Fruit fly (Drosophila melanogaster) whole organism, prepupa: ENCODE results near the gene CG31957.

ENCODE experiments used
- CG10631 ChIP-seq: fragments of 200-800 bp; sonication (Bioruptor generic); optimal IDR thresholded peaks from 2 replicates; lab custom pipeline; 2016; ENCODE audit warnings: missing biosample characterization, missing genetic modification characterization
- CG10669 ChIP-seq: fragments of 200-800 bp; sonication (Bioruptor generic); optimal IDR thresholded peaks from 3 replicates; lab custom pipeline; 2018; ENCODE audit warnings: missing biosample characterization, mild to moderate bottlenecking, missing genetic modification characterization, moderate library complexity
- CG11294 ChIP-seq: fragments of 200-800 bp; sonication (Bioruptor generic); IDR thresholded peaks from 2 replicates; pipeline ENCODE4 v1.3.6; 2022; ENCODE audit warnings: missing biosample characterization, missing genetic modification characterization
- CG11902 ChIP-seq: fragments of 200-800 bp; sonication (Bioruptor generic); optimal IDR thresholded peaks from 3 replicates; lab custom pipeline; 2016; ENCODE audit warnings: missing biosample characterization, missing genetic modification characterization
- CG16779 ChIP-seq: fragments of 200-800 bp; sonication (Bioruptor generic); optimal IDR thresholded peaks from 3 replicates; lab custom pipeline; 2017; ENCODE audit warnings: missing biosample characterization, mild to moderate bottlenecking, missing genetic modification characterization
- CG3032 ChIP-seq: fragments of 200-800 bp; optimal IDR thresholded peaks from 2 replicates; lab custom pipeline; 2019; ENCODE audit warnings: missing biosample characterization, mild to moderate bottlenecking, missing genetic modification characterization, moderate library complexity
- CG31627 ChIP-seq: fragments of 200-800 bp; sonication (Bioruptor generic); optimal IDR thresholded peaks from 3 replicates; lab custom pipeline; 2016; ENCODE audit warnings: missing biosample characterization, missing genetic modification characterization
- CG32006 ChIP-seq: fragments of 200-800 bp; sonication (Bioruptor generic); optimal IDR thresholded peaks from 3 replicates; lab custom pipeline; 2017; ENCODE audit warnings: missing biosample characterization, mild to moderate bottlenecking, missing genetic modification characterization
- CG34406 ChIP-seq: fragments of 200-800 bp; sonication (Bioruptor generic); optimal IDR thresholded peaks from 3 replicates; lab custom pipeline; 2016; ENCODE audit warnings: missing biosample characterization, missing genetic modification characterization
- CG3919 ChIP-seq: fragments of 200-800 bp; sonication (Bioruptor generic); optimal IDR thresholded peaks from 3 replicates; lab custom pipeline; 2016; ENCODE audit warnings: missing biosample characterization, missing genetic modification characterization
- CG4318 ChIP-seq: fragments of 200-800 bp; sonication (Bioruptor generic); optimal IDR thresholded peaks from 3 replicates; lab custom pipeline; 2017; ENCODE audit warnings: missing biosample characterization, mild to moderate bottlenecking, missing genetic modification characterization
- CG6163 ChIP-seq: fragments of 200-800 bp; sonication (Bioruptor generic); IDR thresholded peaks from 3 replicates; pipeline ENCODE4 v1.3.6; 2022; ENCODE audit warnings: missing biosample characterization, missing genetic modification characterization
- CG6792 ChIP-seq: fragments of 200-800 bp; sonication (Bioruptor generic); optimal IDR thresholded peaks from 3 replicates; lab custom pipeline; 2016; ENCODE audit warnings: missing biosample characterization, missing genetic modification characterization
- CG6808 ChIP-seq: fragments of 200-800 bp; sonication (Bioruptor generic); optimal IDR thresholded peaks from 3 replicates; lab custom pipeline; 2017; ENCODE audit warnings: missing biosample characterization, missing genetic modification characterization, mild to moderate bottlenecking, moderate library complexity, missing genetic modification reagents
- CG6854 ChIP-seq: fragments of 200-800 bp; sonication (Bioruptor generic); optimal IDR thresholded peaks from 2 replicates; lab custom pipeline; 2017; ENCODE audit warnings: missing biosample characterization, mild to moderate bottlenecking, missing genetic modification characterization
- CG7368 ChIP-seq: fragments of 200-800 bp; sonication (Bioruptor generic); optimal IDR thresholded peaks from 3 replicates; lab custom pipeline; 2016; ENCODE audit warnings: missing biosample characterization, missing genetic modification characterization
- CG8119 ChIP-seq: fragments of 200-800 bp; sonication (Bioruptor generic); IDR thresholded peaks from 3 replicates; pipeline ENCODE4 v1.3.6; 2022; ENCODE audit warnings: missing biosample characterization, missing genetic modification characterization
- CG8319 ChIP-seq: fragments of 200-800 bp; sonication (Bioruptor generic); optimal IDR thresholded peaks from 3 replicates; lab custom pipeline; 2016; ENCODE audit warnings: missing biosample characterization, missing genetic modification characterization
- Eip75B ChIP-seq: fragments of 200-800 bp; sonication (Bioruptor generic); optimal IDR thresholded peaks from 3 replicates; lab custom pipeline; 2016; ENCODE audit warnings: missing biosample characterization, missing genetic modification characterization
- Eip78C ChIP-seq: fragments of 200-800 bp; sonication (Bioruptor generic); peaks from one replicate; lab custom pipeline; 2016; ENCODE audit warnings: missing biosample characterization, missing genetic modification characterization
- Ets96B ChIP-seq: fragments of 200-800 bp; optimal IDR thresholded peaks from 2 replicates; lab custom pipeline; 2019; ENCODE audit warnings: missing biosample characterization, mild to moderate bottlenecking, missing genetic modification characterization, moderate library complexity
- Gug ChIP-seq: fragments of 200-800 bp; sonication (Bioruptor generic); IDR thresholded peaks from 2 replicates; pipeline ENCODE4 v1.3.6; 2022; ENCODE audit warnings: missing biosample characterization, missing genetic modification characterization
- Hr38 ChIP-seq: sonication (Bioruptor generic); optimal IDR thresholded peaks from 2 replicates; lab custom pipeline; 2016; ENCODE audit warnings: missing biosample characterization, missing genetic modification characterization
- Hr39 ChIP-seq: fragments of 200-800 bp; sonication (Bioruptor generic); optimal IDR thresholded peaks from 2 replicates; lab custom pipeline; 2016; ENCODE audit warnings: missing biosample characterization, missing genetic modification characterization
- Met ChIP-seq: fragments of 200-800 bp; sonication (Bioruptor generic); optimal IDR thresholded peaks from 3 replicates; lab custom pipeline; 2016; ENCODE audit warnings: missing biosample characterization, missing genetic modification characterization
- OdsH ChIP-seq: fragments of 200-800 bp; sonication (Bioruptor generic); optimal IDR thresholded peaks from 3 replicates; lab custom pipeline; 2016; ENCODE audit warnings: missing biosample characterization, missing genetic modification characterization
- Smox ChIP-seq: fragments of 200-800 bp; sonication (Bioruptor generic); optimal IDR thresholded peaks from 3 replicates; lab custom pipeline; 2016; ENCODE audit warnings: missing biosample characterization, missing genetic modification characterization
- Sox102F ChIP-seq: fragments of 200-800 bp; sonication (Bioruptor generic); optimal IDR thresholded peaks from 2 replicates; lab custom pipeline; 2016; ENCODE audit warnings: missing biosample characterization, mild to moderate bottlenecking, missing genetic modification characterization
- Sox14 ChIP-seq: fragments of 200-800 bp; sonication (Bioruptor generic); optimal IDR thresholded peaks from 3 replicates; lab custom pipeline; 2016; ENCODE audit warnings: missing biosample characterization, missing genetic modification characterization
- Sox15 ChIP-seq: fragments of 200-800 bp; sonication (Bioruptor generic); optimal IDR thresholded peaks from 3 replicates; lab custom pipeline; 2016; ENCODE audit warnings: missing biosample characterization, missing genetic modification characterization
- achi ChIP-seq: fragments of 200-800 bp; sonication (Bioruptor generic); optimal IDR thresholded peaks from 3 replicates; lab custom pipeline; 2016; ENCODE audit warnings: missing biosample characterization, missing genetic modification characterization
- acj6 ChIP-seq: fragments of 200-800 bp; sonication (Bioruptor generic); optimal IDR thresholded peaks from 3 replicates; lab custom pipeline; 2016; ENCODE audit warnings: missing biosample characterization, missing genetic modification characterization
- cyc ChIP-seq: fragments of 200-800 bp; sonication (Bioruptor generic); optimal IDR thresholded peaks from 3 replicates; lab custom pipeline; 2016; ENCODE audit warnings: missing biosample characterization, missing genetic modification characterization
- dsx ChIP-seq: fragments of 200-800 bp; optimal IDR thresholded peaks from 3 replicates; lab custom pipeline; 2019; ENCODE audit warnings: missing biosample characterization, mild to moderate bottlenecking, missing genetic modification characterization, moderate library complexity; ENCODE audit not compliant: poor library complexity, severe bottlenecking
- eg ChIP-seq: fragments of 200-800 bp; sonication (Bioruptor generic); IDR thresholded peaks from 3 replicates; pipeline ENCODE4 v1.3.6; 2022; ENCODE audit warnings: missing biosample characterization, missing genetic modification characterization
- esn ChIP-seq: fragments of 200-800 bp; sonication (Bioruptor generic); optimal IDR thresholded peaks from 2 replicates; lab custom pipeline; 2016; ENCODE audit warnings: missing biosample characterization, mild to moderate bottlenecking, missing genetic modification characterization, moderate library complexity
- fd59A ChIP-seq: fragments of 200-800 bp; sonication (Bioruptor generic); optimal IDR thresholded peaks from 2 replicates; lab custom pipeline; 2017; ENCODE audit warnings: missing biosample characterization, mild to moderate bottlenecking, missing genetic modification characterization, missing genetic modification reagents
- fd85E ChIP-seq: fragments of 200-800 bp; sonication (Bioruptor generic); optimal IDR thresholded peaks from 3 replicates; lab custom pipeline; 2016; ENCODE audit warnings: missing biosample characterization, missing genetic modification characterization
- fkh ChIP-seq: fragments of 200-800 bp; sonication (Bioruptor generic); optimal IDR thresholded peaks from 3 replicates; lab custom pipeline; 2017; ENCODE audit warnings: missing biosample characterization, mild to moderate bottlenecking, missing genetic modification characterization, moderate library complexity
- lz ChIP-seq: fragments of 200-800 bp; sonication (Bioruptor generic); optimal IDR thresholded peaks from 3 replicates; lab custom pipeline; 2016; ENCODE audit warnings: missing biosample characterization, missing genetic modification characterization
- net ChIP-seq: fragments of 200-800 bp; sonication (Bioruptor generic); optimal IDR thresholded peaks from 3 replicates; lab custom pipeline; 2016; ENCODE audit warnings: missing biosample characterization, missing genetic modification characterization
- pdm3 ChIP-seq: fragments of 200-800 bp; sonication (Bioruptor generic); optimal IDR thresholded peaks from 3 replicates; lab custom pipeline; 2016; ENCODE audit warnings: missing biosample characterization, missing genetic modification characterization
- salr ChIP-seq, 2 experiments: fragments of 200-800 bp; sonication (Bioruptor generic); optimal IDR thresholded peaks; 3 replicates each; lab custom pipeline; 2016 to 2018; ENCODE audit warnings: missing biosample characterization in 2 of 2, missing genetic modification characterization in 2 of 2, mild to moderate bottlenecking in 1 of 2
- ss ChIP-seq, 2 experiments: fragments of 200-800 bp; sonication (Bioruptor generic); optimal IDR thresholded peaks; 2 replicates in 1 of 2; 3 replicates in 1 of 2; lab custom pipeline; 2017 to 2018; ENCODE audit warnings: mild to moderate bottlenecking in 2 of 2, missing biosample characterization in 2 of 2, missing genetic modification characterization in 2 of 2, moderate library complexity in 1 of 2
- svp ChIP-seq: fragments of 200-800 bp; sonication (Bioruptor generic); peaks from one replicate; lab custom pipeline; 2016; ENCODE audit warnings: missing biosample characterization, missing genetic modification characterization
- topi ChIP-seq: fragments of 200-800 bp; sonication (Bioruptor generic); optimal IDR thresholded peaks from 3 replicates; lab custom pipeline; 2016; ENCODE audit warnings: missing biosample characterization, missing genetic modification characterization

Gene CG31957

DNA sequence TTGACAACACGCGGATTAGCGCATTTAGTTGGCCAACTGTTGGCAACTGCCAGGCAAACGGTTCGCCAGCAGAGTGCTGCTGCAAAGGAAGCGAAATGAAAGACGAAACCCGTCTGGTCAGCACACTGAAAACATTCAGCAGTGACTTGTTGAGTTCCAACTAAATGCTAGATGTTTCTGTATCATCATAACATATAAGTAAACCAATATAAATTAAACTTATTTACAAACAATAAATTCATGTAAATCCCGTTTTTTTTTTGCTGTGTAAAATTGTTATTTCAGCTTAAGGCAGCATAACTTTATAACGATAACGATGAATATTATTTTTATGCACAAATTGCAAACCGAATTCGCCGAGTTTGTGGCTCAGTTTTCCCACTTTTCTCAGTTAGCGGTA, 14.1 kb downstream of the CG31957 start (continued):
- TF ChIP-seq CG16779 (tag; lab: Kevin White, UChicago): no peak
- peak; percentile 39 for TF ChIP-seq CG10669 (GFP tag; lab: Kevin White, UChicago)
- TF ChIP-seq CG8319 (GFP tag; lab: Kevin White, UChicago): no peak
- peak; percentile 38 for TF ChIP-seq CG34406
- TF ChIP-seq Hr38 (GFP tag; lab: Kevin White, UChicago): no peak
- peak; percentile 63 for TF ChIP-seq achi (GFP tag; lab: Kevin White, UChicago)
- TF ChIP-seq Sox15 (GFP tag; lab: Kevin White, UChicago): no peak
- no peak for TF ChIP-seq fkh (GFP tag; lab: Kevin White, UChicago)
- TF ChIP-seq ss (GFP tag; optimal IDR thresholded peaks at IDR 0.05; lab: Kevin White, UChicago): no peak
- TF ChIP-seq net (GFP tag; lab: Kevin White, UChicago): peak; percentile 32
- TF ChIP-seq Eip75B: peak; percentile 45
- TF ChIP-seq Sox102F (GFP tag; lab: Kevin White, UChicago): peak; percentile 48
- peak; percentile 28 for TF ChIP-seq CG6792 (GFP tag; lab: Kevin White, UChicago)
- peak; percentile 39 for TF ChIP-seq CG31627 (GFP tag; lab: Kevin White, UChicago)
- TF ChIP-seq Gug (GFP tag; lab: Robert Waterston, UW): 0 out of 2 replicates have a peak, but pooled peaks have one; percentile 16
- peak; percentile 45 for TF ChIP-seq Hr39 (GFP tag; lab: Kevin White, UChicago)
- peak; percentile 28 for TF ChIP-seq cyc (GFP tag; lab: Kevin White, UChicago)
- peak; percentile 50 for TF ChIP-seq pdm3 (GFP tag; lab: Kevin White, UChicago)
- no peak for TF ChIP-seq CG11294
- TF ChIP-seq CG3032 (tag; lab: Kevin White, UChicago): peak; percentile 16
- TF ChIP-seq CG4318: peak; percentile 37
- peak; percentile 48 for TF ChIP-seq CG3919 (GFP tag; lab: Kevin White, UChicago)
- peak; percentile 62 for TF ChIP-seq Met (GFP tag; lab: Kevin White, UChicago)
- no peak for TF ChIP-seq CG11902

DNA sequence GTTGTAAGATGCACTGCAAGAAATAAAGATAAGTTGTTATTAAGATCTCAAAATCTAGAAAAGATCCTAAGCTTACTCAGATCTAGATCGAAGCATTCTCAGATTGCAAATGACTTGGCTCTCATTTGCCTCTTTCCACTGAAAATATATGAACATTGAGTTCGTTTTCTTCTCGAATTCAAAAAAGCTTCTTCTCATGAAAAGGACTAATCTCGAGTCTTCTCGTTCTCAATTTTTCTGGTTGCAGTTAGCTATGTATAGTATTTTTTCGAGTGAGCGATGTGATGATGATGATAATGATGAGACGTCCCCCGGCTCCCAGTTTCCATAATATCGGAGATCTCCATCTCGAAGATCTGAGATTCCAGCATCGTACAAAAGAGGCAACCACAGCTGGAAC, 15.9 kb downstream of the CG31957 start:
- peak; percentile 13 for TF ChIP-seq CG34406
- TF ChIP-seq Sox102F (GFP tag; lab: Kevin White, UChicago): peak; percentile 39
- peak; percentile 27 for TF ChIP-seq achi (GFP tag; lab: Kevin White, UChicago)
- TF ChIP-seq CG10669 (GFP tag; lab: Kevin White, UChicago): peak; percentile 34
- TF ChIP-seq CG4318: no peak
- peak; percentile 23 for TF ChIP-seq Sox15 (GFP tag; lab: Kevin White, UChicago)
- TF ChIP-seq CG6808 (GFP tag; lab: Kevin White, UChicago): peak; percentile 16
- peak; percentile 37 for TF ChIP-seq CG10631 (GFP tag; lab: Kevin White, UChicago)
- TF ChIP-seq Eip78C (GFP tag; lab: Kevin White, UChicago): peak; percentile 88
- TF ChIP-seq CG3919 (GFP tag; lab: Kevin White, UChicago): peak; percentile 42
- peak; percentile 42 for TF ChIP-seq acj6 (GFP tag; lab: Kevin White, UChicago)
- TF ChIP-seq fd85E (GFP tag; lab: Kevin White, UChicago): no peak
- TF ChIP-seq CG3032 (tag; lab: Kevin White, UChicago): peak; percentile 37
- TF ChIP-seq CG6792 (GFP tag; lab: Kevin White, UChicago): peak; percentile 34
- peak; percentile 30 for TF ChIP-seq Smox
- no peak for TF ChIP-seq eg (GFP tag; lab: Robert Waterston, UW)
- TF ChIP-seq Eip75B: peak; percentile 31
- peak; percentile 25 for TF ChIP-seq pdm3 (GFP tag; lab: Kevin White, UChicago)
- TF ChIP-seq esn (GFP tag; lab: Kevin White, UChicago): peak; percentile 59
- peak; percentile 24 for TF ChIP-seq Sox14
- TF ChIP-seq Gug (GFP tag; lab: Robert Waterston, UW): no peak
- TF ChIP-seq net (GFP tag; lab: Kevin White, UChicago): no peak
- no peak for TF ChIP-seq CG7368 (GFP tag; lab: Kevin White, UChicago)
- TF ChIP-seq topi: peak; percentile 59
- TF ChIP-seq svp (GFP tag; lab: Kevin White, UChicago): peak; percentile 77
- TF ChIP-seq CG6163 (GFP tag; lab: Robert Waterston, UW): peak; percentile 37; the same call in 1 of the 3 replicates
- peak; percentile 7 for TF ChIP-seq CG32006 (GFP tag; lab: Kevin White, UChicago)
- peak; percentile 44 for TF ChIP-seq cyc (GFP tag; lab: Kevin White, UChicago)
- TF ChIP-seq salr (GFP tag; optimal IDR thresholded peaks at IDR 0.05; lab: Kevin White, UChicago): no peak
- peak; percentile 30 for TF ChIP-seq CG11902
- no peak for TF ChIP-seq CG8119 (GFP tag; lab: Robert Waterston, UW)
- TF ChIP-seq Met (GFP tag; lab: Kevin White, UChicago): peak; percentile 55
- TF ChIP-seq CG31627 (GFP tag; lab: Kevin White, UChicago): peak; percentile 35
- peak; percentile 34 for TF ChIP-seq OdsH
- peak; percentile 36 for TF ChIP-seq lz (GFP tag; lab: Kevin White, UChicago)
- peak; percentile 19 for TF ChIP-seq Ets96B (tag; lab: Kevin White, UChicago)
- peak; percentile 36 for TF ChIP-seq dsx
- peak; percentile 21 to 24 for TF ChIP-seq ss (GFP tag; optimal IDR thresholded peaks at IDR 0.05; lab: Kevin White, UChicago)
- TF ChIP-seq CG6854 (GFP tag; lab: Kevin White, UChicago): no peak
- peak; percentile 25 for TF ChIP-seq fd59A (GFP tag; lab: Kevin White, UChicago)
- TF ChIP-seq Hr39 (GFP tag; lab: Kevin White, UChicago): peak; percentile 44
